Fruit fly (Drosophila melanogaster): Measurements from ENCODE around the gene fon.
A peak's percentile ranks its signal among the peaks of the same experiment; 100 is the strongest.

The fon gene

dm6 chr2L:19389749-19390148 is 3.7 kb upstream of the fon start, which contains the start of gene CG17549 (continued):
- TF ChIP-seq CG2129 (GFP tag; IDR thresholded peaks at IDR 0.05; ENCODE audit: partially characterized antibody): no peak
- no peak for TF ChIP-seq ro (GFP tag; IDR thresholded peaks at IDR 0.05)
- TF ChIP-seq al (GFP tag; IDR thresholded peaks at IDR 0.05): no peak
- TF ChIP-seq lab (GFP tag; optimal IDR thresholded peaks at IDR 0.05): peak; percentile 6
- TF ChIP-seq CG18764 (GFP tag; optimal IDR thresholded peaks at IDR 0.05): no peak
- TF ChIP-seq NK7.1 (GFP tag; optimal IDR thresholded peaks at IDR 0.05): no peak
- peak; percentile 58 for TF ChIP-seq sug (tag; optimal IDR thresholded peaks at IDR 0.05)
- no peak for TF ChIP-seq CG4730 (GFP tag; IDR thresholded peaks at IDR 0.05)
- TF ChIP-seq Bdp1 (GFP tag; optimal IDR thresholded peaks at IDR 0.05): no peak
- no peak for TF ChIP-seq lbe (GFP tag; optimal IDR thresholded peaks at IDR 0.05)
- TF ChIP-seq Trl (optimal IDR thresholded peaks at IDR 0.05): peak in 1 of 2 experiments; percentile 45
- TF ChIP-seq Trl (GFP tag; optimal IDR thresholded peaks at IDR 0.05): no peak
- TF ChIP-seq pum (GFP tag; optimal IDR thresholded peaks at IDR 0.05): no peak
- 0 out of 4 replicates have a peak, but pooled peaks have one; percentile 66 for TF ChIP-seq chinmo (GFP tag; IDR thresholded peaks at IDR 0.05; ENCODE audit: partially characterized antibody)
- TF ChIP-seq unpg (GFP tag; optimal IDR thresholded peaks at IDR 0.05): no peak
- TF ChIP-seq Doc2 (GFP tag; IDR thresholded peaks at IDR 0.05): no peak
- TF ChIP-seq Hand (GFP tag; optimal IDR thresholded peaks at IDR 0.05): no peak
- TF ChIP-seq eve (GFP tag; optimal IDR thresholded peaks at IDR 0.05): no peak
- no peak for TF ChIP-seq stc (GFP tag; IDR thresholded peaks at IDR 0.05)
- TF ChIP-seq fru (optimal IDR thresholded peaks at IDR 0.05): no peak
- no peak for TF ChIP-seq CG10565 (GFP tag; optimal IDR thresholded peaks at IDR 0.05)
- no peak for TF ChIP-seq CG8359 (GFP tag; optimal IDR thresholded peaks at IDR 0.05; ENCODE audit: borderline replicate concordance)
- no peak for TF ChIP-seq dmrt99B (tag; optimal IDR thresholded peaks at IDR 0.05)
- no peak for TF ChIP-seq CG7839 (tag; optimal IDR thresholded peaks at IDR 0.05)
- no peak for TF ChIP-seq Dek (tag; optimal IDR thresholded peaks at IDR 0.05)
- TF ChIP-seq pan (optimal IDR thresholded peaks at IDR 0.05): no peak
- no peak for TF ChIP-seq pan (GFP tag; optimal IDR thresholded peaks at IDR 0.05 in 1 of 2, IDR thresholded peaks at IDR 0.05 in 1 of 2)
- TF ChIP-seq sima (GFP tag; optimal IDR thresholded peaks at IDR 0.05): no peak
- TF ChIP-seq lov (optimal IDR thresholded peaks at IDR 0.05): no peak
- no peak for TF ChIP-seq lov (GFP tag; IDR thresholded peaks at IDR 0.05)
- TF ChIP-seq CG13894 (tag; optimal IDR thresholded peaks at IDR 0.05): peak; percentile 85
- peak; percentile 72 for TF ChIP-seq Deaf1 (tag; optimal IDR thresholded peaks at IDR 0.05)
- no peak for TF ChIP-seq ind (GFP tag; optimal IDR thresholded peaks at IDR 0.05)
- TF ChIP-seq CG11560 (tag; IDR thresholded peaks at IDR 0.05): no peak
- TF ChIP-seq CG1602 (GFP tag; optimal IDR thresholded peaks at IDR 0.05): no peak

- TF ChIP-seq CG13894 (tag; optimal IDR thresholded peaks at IDR 0.05): peak; percentile 76
- no peak for TF ChIP-seq zen2 (GFP tag; IDR thresholded peaks at IDR 0.05; ENCODE audit: partially characterized antibody)
- peak; percentile 20 for TF ChIP-seq abd-A (tag; optimal IDR thresholded peaks at IDR 0.05)
- TF ChIP-seq sens (GFP tag): peak; percentile 54
- TF ChIP-seq vvl (GFP tag; IDR thresholded peaks at IDR 0.05): peak; percentile 48; the same call in 1 of the 2 replicates
- peak; percentile 35 for TF ChIP-seq CG12769 (tag; optimal IDR thresholded peaks at IDR 0.05)
- TF ChIP-seq sd (tag; optimal IDR thresholded peaks at IDR 0.05): peak; percentile 27
- no peak for TF ChIP-seq Bdp1 (GFP tag; optimal IDR thresholded peaks at IDR 0.05)
- TF ChIP-seq Med (GFP tag): peak; percentile 48
Measured at dm6 chr2L:19388966-19389365, 3.0 kb upstream of the fon start.
